Fruit fly (Drosophila melanogaster) whole organism, pupa: ENCODE measurements around the gene homer.

ENCODE experiments used
- CG13204 ChIP-seq: fragments of 200-800 bp; sonication (Bioruptor generic); optimal IDR thresholded peaks from 2 replicates; lab custom pipeline; 2018; ENCODE audit warnings: missing biosample characterization, mild to moderate bottlenecking, missing genetic modification characterization, moderate library complexity
- CG14655 ChIP-seq: fragments of 200-800 bp; sonication (Bioruptor generic); optimal IDR thresholded peaks from 3 replicates; lab custom pipeline; 2017; ENCODE audit warnings: mild to moderate bottlenecking, missing biosample characterization, missing genetic modification reagents, missing genetic modification characterization
- CG15710 ChIP-seq: fragments of 200-800 bp; sonication (Bioruptor generic); optimal IDR thresholded peaks from 2 replicates; lab custom pipeline; 2018; ENCODE audit warnings: missing biosample characterization, mild to moderate bottlenecking, missing genetic modification characterization, moderate library complexity
- CG8159 ChIP-seq: fragments of 200-800 bp; sonication (Bioruptor generic); optimal IDR thresholded peaks from 3 replicates; lab custom pipeline; 2018; ENCODE audit warnings: missing biosample characterization, mild to moderate bottlenecking, missing genetic modification characterization, moderate library complexity
- CG9948 ChIP-seq: fragments of 200-800 bp; sonication (Bioruptor generic); optimal IDR thresholded peaks from 2 replicates; lab custom pipeline; 2018; ENCODE audit warnings: missing biosample characterization, mild to moderate bottlenecking, missing genetic modification characterization, moderate library complexity
- EcR ChIP-seq: fragments of 200-800 bp; sonication (Bioruptor generic); optimal IDR thresholded peaks from 3 replicates; lab custom pipeline; 2019; ENCODE audit warnings: missing biosample characterization, missing genetic modification characterization, mild to moderate bottlenecking, moderate library complexity, missing genetic modification reagents
- Pif1A ChIP-seq: fragments of 200-800 bp; sonication (Bioruptor generic); optimal IDR thresholded peaks from 3 replicates; lab custom pipeline; 2016; ENCODE audit warnings: missing biosample characterization, missing genetic modification characterization
- Snoo ChIP-seq: fragments of 200-800 bp; sonication (Bioruptor generic); optimal IDR thresholded peaks from 3 replicates; lab custom pipeline; 2017; ENCODE audit warnings: missing biosample characterization, mild to moderate bottlenecking, missing genetic modification characterization, inconsistent platforms

DNA sequence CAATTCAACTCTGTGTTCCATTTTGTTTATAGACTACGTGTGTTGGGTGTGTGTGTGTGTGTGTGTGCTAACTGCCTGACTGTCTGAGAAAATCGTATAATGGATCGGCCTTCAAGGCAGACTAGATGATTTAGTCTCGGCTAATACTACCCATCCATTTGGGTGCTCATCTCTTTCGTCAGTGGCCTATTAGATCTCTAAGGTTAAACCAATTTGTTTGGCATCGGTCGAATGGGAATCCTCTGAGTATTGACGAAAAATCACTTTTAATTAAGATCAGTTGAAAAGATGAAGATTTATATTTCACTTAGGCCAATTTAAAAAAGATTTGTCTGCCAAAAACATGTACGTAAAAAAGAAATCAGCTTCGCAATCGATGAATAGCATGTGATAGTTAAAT, 22.4 kb upstream of the homer start, which contains the start of gene CG31910:
- no peak for TF ChIP-seq CG13204 (GFP tag; lab: Kevin White, UChicago)
- no peak for TF ChIP-seq Snoo (tag; lab: Kevin White, UChicago)
- TF ChIP-seq CG15710 (tag; lab: Kevin White, UChicago): no peak
- no peak for TF ChIP-seq CG9948 (tag; lab: Kevin White, UChicago)
- TF ChIP-seq CG8159: no peak
- TF ChIP-seq EcR (GFP tag; lab: Kevin White, UChicago): no peak
- no peak for TF ChIP-seq Pif1A (GFP tag; lab: Kevin White, UChicago)
- no peak for TF ChIP-seq CG14655 (GFP tag; lab: Kevin White, UChicago)
